Worm (Caenorhabditis elegans) whole organism, early embryonic: ENCODE results near the gene R01B10.2.

Experiments used
- F13C5.2 ChIP-seq: sonication (generic microtip); optimal IDR thresholded peaks from 2 replicates; lab custom pipeline; 2017; ENCODE audit warnings: mild to moderate bottlenecking, missing genetic modification characterization, inconsistent platforms, missing compliant biosample characterization
- ama-1 ChIP-seq: fragments of 150-350 bp; optimal IDR thresholded peaks from 2 replicates; lab custom pipeline; 2014
- pes-1 ChIP-seq: fragments of 200-800 bp; sonication (Bioruptor generic); IDR thresholded peaks from 2 replicates; pipeline ENCODE4 v1.3.6; 2022; ENCODE audit warnings: missing genetic modification reagents, missing genetic modification characterization, missing compliant biosample characterization
- scrt-1 ChIP-seq: fragments of 200-800 bp; sonication (Bioruptor generic); IDR thresholded peaks from 2 replicates; pipeline ENCODE4 v1.3.6; 2022; ENCODE audit warnings: missing genetic modification characterization, missing compliant biosample characterization

ce11 chrV:6047818-6048217, 6.5 kb upstream of the R01B10.2 start, which contains the start of gene pgap-3:
- TF ChIP-seq ama-1 (lab: Kevin White, UChicago): no peak
- no peak for TF ChIP-seq pes-1 (GFP tag; lab: Robert Waterston, UW)
- TF ChIP-seq scrt-1 (GFP tag; lab: Robert Waterston, UW): no peak
- no peak for TF ChIP-seq F13C5.2 (tag; lab: Kevin White, UChicago)
